Worm (Caenorhabditis elegans) whole organism, young adult: ENCODE results near the gene str-159.
A peak's percentile ranks its signal among the peaks of the same experiment; 100 is the strongest.

ENCODE experiments used
- B0261.1 ChIP-seq: sonication (generic microtip); optimal IDR thresholded peaks from 2 replicates; lab custom pipeline; 2016; ENCODE audit warnings: mild to moderate bottlenecking, missing genetic modification characterization, moderate library complexity, missing compliant biosample characterization
- C17E4.6 ChIP-seq: fragments of 200-800 bp; sonication (Bioruptor generic); IDR thresholded peaks from 2 replicates; pipeline ENCODE4 v1.3.6; 2022; ENCODE audit warnings: missing genetic modification reagents, missing genetic modification characterization, missing compliant biosample characterization
- D2030.7 ChIP-seq: fragments of 200-800 bp; sonication (Bioruptor generic); IDR thresholded peaks from 2 replicates; pipeline ENCODE4 v1.3.6; 2022; ENCODE audit warnings: missing genetic modification reagents, missing genetic modification characterization, missing compliant biosample characterization
- F10E7.11 ChIP-seq: sonication (generic microtip); optimal IDR thresholded peaks from 2 replicates; lab custom pipeline; 2017; ENCODE audit warnings: mild to moderate bottlenecking, missing genetic modification characterization, moderate library complexity, missing compliant biosample characterization
- F33H1.4 ChIP-seq: fragments of 200-800 bp; sonication (Bioruptor generic); IDR thresholded peaks from 2 replicates; pipeline ENCODE4 v1.3.6; 2022; ENCODE audit warnings: missing genetic modification reagents, missing genetic modification characterization, missing compliant biosample characterization
- F37B4.10 ChIP-seq: fragments of 200-800 bp; sonication (Bioruptor generic); IDR thresholded peaks from 2 replicates; pipeline ENCODE4 v1.3.6; 2022; ENCODE audit warnings: missing genetic modification characterization, missing compliant biosample characterization
- F39B2.1 ChIP-seq: fragments of 200-800 bp; sonication (Bioruptor generic); IDR thresholded peaks from 2 replicates; pipeline ENCODE4 v1.3.6; 2022; ENCODE audit warnings: missing genetic modification reagents, missing genetic modification characterization, missing compliant biosample characterization
- F52B5.7 ChIP-seq: sonication (generic microtip); optimal IDR thresholded peaks from 2 replicates; lab custom pipeline; 2016; ENCODE audit warnings: mild to moderate bottlenecking, missing genetic modification characterization, missing compliant biosample characterization
- F57A8.1 ChIP-seq: fragments of 200-800 bp; sonication (Bioruptor generic); optimal IDR thresholded peaks from 2 replicates; lab custom pipeline; 2018; ENCODE audit warnings: mild to moderate bottlenecking, missing genetic modification characterization, moderate library complexity, missing compliant biosample characterization
- F57C9.4 ChIP-seq: sonication (generic microtip); optimal IDR thresholded peaks from 2 replicates; lab custom pipeline; 2017; ENCODE audit warnings: mild to moderate bottlenecking, missing genetic modification characterization, missing compliant biosample characterization
- Y53G8AR.9 ChIP-seq: fragments of 200-800 bp; sonication (Bioruptor generic); conservative IDR thresholded peaks from 2 replicates; pipeline ENCODE4 v1.3.6; 2022; ENCODE audit warnings: missing genetic modification reagents, missing genetic modification characterization, missing compliant biosample characterization
- Y67H2A.10 ChIP-seq: fragments of 200-800 bp; sonication (Bioruptor generic); conservative IDR thresholded peaks from 2 replicates; pipeline ENCODE4 v1.3.6; 2022; ENCODE audit warnings: missing genetic modification reagents, missing genetic modification characterization, missing compliant biosample characterization
- aptf-2 ChIP-seq: fragments of 200-800 bp; sonication (Bioruptor generic); conservative IDR thresholded peaks from 2 replicates; pipeline ENCODE4 v1.3.6; 2022; ENCODE audit warnings: missing genetic modification reagents, missing genetic modification characterization, missing compliant biosample characterization
- aptf-3 ChIP-seq: fragments of 200-800 bp; sonication (Bioruptor generic); IDR thresholded peaks from 2 replicates; pipeline ENCODE4 v1.3.6; 2022; ENCODE audit warnings: missing genetic modification characterization, missing compliant biosample characterization
- attf-3 ChIP-seq: fragments of 200-800 bp; sonication (Bioruptor generic); conservative IDR thresholded peaks from 2 replicates; pipeline ENCODE4 v1.3.6; 2022; ENCODE audit warnings: missing genetic modification reagents, missing genetic modification characterization, missing compliant biosample characterization
- bed-2 ChIP-seq: fragments of 200-800 bp; sonication (Bioruptor generic); IDR thresholded peaks from 2 replicates; pipeline ENCODE4 v1.3.6; 2022; ENCODE audit warnings: missing genetic modification reagents, missing genetic modification characterization, missing compliant biosample characterization
- ceh-100 ChIP-seq: fragments of 200-800 bp; sonication (Bioruptor generic); IDR thresholded peaks from 2 replicates; pipeline ENCODE4 v1.3.6; 2022; ENCODE audit warnings: missing genetic modification reagents, missing genetic modification characterization, missing compliant biosample characterization
- ceh-40 ChIP-seq: fragments of 200-800 bp; sonication (Bioruptor generic); IDR thresholded peaks from 2 replicates; pipeline ENCODE4 v1.3.6; 2022; ENCODE audit warnings: missing genetic modification characterization, missing compliant biosample characterization
- ceh-79 ChIP-seq: sonication (generic microtip); optimal IDR thresholded peaks from 2 replicates; lab custom pipeline; 2017; ENCODE audit warnings: mild to moderate bottlenecking, missing genetic modification characterization, missing compliant biosample characterization
- chd-7 ChIP-seq: sonication (generic microtip); optimal IDR thresholded peaks from 2 replicates; lab custom pipeline; 2016; ENCODE audit warnings: mild to moderate bottlenecking, missing genetic modification characterization, moderate library complexity, missing compliant biosample characterization
- egl-44 ChIP-seq: fragments of 200-800 bp; sonication (Bioruptor generic); IDR thresholded peaks from 2 replicates; pipeline ENCODE4 v1.3.6; 2022; ENCODE audit warnings: missing genetic modification reagents, missing genetic modification characterization, missing compliant biosample characterization
- fkh-3 ChIP-seq: sonication (generic microtip); optimal IDR thresholded peaks from 2 replicates; lab custom pipeline; 2016; ENCODE audit warnings: mild to moderate bottlenecking, missing genetic modification characterization, missing compliant biosample characterization
- hlh-12 ChIP-seq: sonication (generic microtip); optimal IDR thresholded peaks from 2 replicates; lab custom pipeline; 2016; ENCODE audit warnings: missing genetic modification characterization, missing compliant biosample characterization
- hlh-26 ChIP-seq: fragments of 200-800 bp; sonication (Bioruptor generic); conservative IDR thresholded peaks from 2 replicates; pipeline ENCODE4 v1.3.6; 2022; ENCODE audit warnings: missing genetic modification reagents, missing genetic modification characterization, missing compliant biosample characterization
- hmg-1.2 ChIP-seq: fragments of 200-800 bp; sonication (Bioruptor generic); IDR thresholded peaks from 2 replicates; pipeline ENCODE4 v1.3.6; 2022; ENCODE audit warnings: missing genetic modification reagents, missing genetic modification characterization, missing compliant biosample characterization
- hmg-20 ChIP-seq: fragments of 200-800 bp; sonication (Bioruptor generic); IDR thresholded peaks from 2 replicates; pipeline ENCODE4 v1.3.6; 2022; ENCODE audit warnings: missing genetic modification reagents, missing genetic modification characterization, missing compliant biosample characterization
- hsf-1 ChIP-seq: fragments of 200-800 bp; sonication (Bioruptor generic); IDR thresholded peaks from 2 replicates; pipeline ENCODE4 v1.3.6; 2022; ENCODE audit warnings: missing genetic modification reagents, missing genetic modification characterization, missing compliant biosample characterization
- lag-1 ChIP-seq: fragments of 200-800 bp; sonication (Bioruptor generic); IDR thresholded peaks from 2 replicates; pipeline ENCODE4 v1.3.6; 2022; ENCODE audit warnings: missing genetic modification reagents, missing genetic modification characterization, missing compliant biosample characterization
- lin-35 ChIP-seq, 3 experiments: fragments of 150-350 bp in 2 of 3; sonication (generic microtip) in 1 of 3; optimal IDR thresholded peaks; 2 replicates each; lab custom pipeline; 2014 to 2018; ENCODE audit warnings: missing biosample characterization in 3 of 3, missing genetic modification characterization in 3 of 3, missing genetic modification reagents in 3 of 3
- lin-40 ChIP-seq: sonication (generic microtip); optimal IDR thresholded peaks from 2 replicates; lab custom pipeline; 2016; ENCODE audit warnings: missing genetic modification characterization, mild to moderate bottlenecking, missing compliant biosample characterization, missing genotype, missing genetic modification reagents
- madf-3 ChIP-seq: fragments of 200-800 bp; sonication (Bioruptor generic); IDR thresholded peaks from 2 replicates; pipeline ENCODE4 v1.3.6; 2022; ENCODE audit warnings: missing genetic modification reagents, missing genetic modification characterization, missing compliant biosample characterization
- mcd-1 ChIP-seq: fragments of 200-800 bp; sonication (Bioruptor generic); IDR thresholded peaks from 2 replicates; pipeline ENCODE4 v1.3.6; 2022; ENCODE audit warnings: missing genetic modification reagents, missing genetic modification characterization, missing compliant biosample characterization
- nfyb-1 ChIP-seq: fragments of 200-800 bp; sonication (Bioruptor generic); IDR thresholded peaks from 2 replicates; pipeline ENCODE4 v1.3.6; 2022; ENCODE audit warnings: missing genetic modification reagents, missing genetic modification characterization, missing compliant biosample characterization
- nhr-120 ChIP-seq: fragments of 200-800 bp; sonication (Bioruptor generic); IDR thresholded peaks from 2 replicates; pipeline ENCODE4 v1.3.6; 2022; ENCODE audit warnings: missing genetic modification characterization, missing compliant biosample characterization
- nhr-80 ChIP-seq: sonication (generic microtip); optimal IDR thresholded peaks from 2 replicates; lab custom pipeline; 2016; ENCODE audit warnings: missing genetic modification characterization, missing compliant biosample characterization
- pbrm-1 ChIP-seq: fragments of 200-800 bp; sonication (Bioruptor generic); IDR thresholded peaks from 2 replicates; pipeline ENCODE4 v1.3.6; 2022; ENCODE audit warnings: missing genetic modification reagents, missing genetic modification characterization, missing compliant biosample characterization
- rcor-1 ChIP-seq: fragments of 200-800 bp; sonication (Bioruptor generic); IDR thresholded peaks from 2 replicates; pipeline ENCODE4 v1.3.6; 2022; ENCODE audit warnings: missing genetic modification reagents, missing genetic modification characterization, missing compliant biosample characterization
- rec-8 ChIP-seq, 2 experiments: sonication (generic microtip); optimal IDR thresholded peaks; 2 replicates each; lab custom pipeline; 2016; ENCODE audit warnings: mild to moderate bottlenecking in 2 of 2, missing genetic modification characterization in 2 of 2, missing genetic modification reagents in 2 of 2, missing genotype in 2 of 2, missing biosample characterization in 1 of 2, missing compliant biosample characterization in 1 of 2, moderate library complexity in 1 of 2
- snpc-1.1 ChIP-seq: sonication (generic microtip); optimal IDR thresholded peaks from 2 replicates; lab custom pipeline; 2017; ENCODE audit warnings: missing genetic modification characterization, mild to moderate bottlenecking, missing compliant biosample characterization, antibody characterized with exemption, moderate library complexity, missing genotype, missing genetic modification reagents; ENCODE audit not compliant: insufficient read depth
- snpc-3.4 ChIP-seq: sonication (generic microtip); optimal IDR thresholded peaks from 2 replicates; lab custom pipeline; 2017; ENCODE audit warnings: missing genetic modification characterization, mild to moderate bottlenecking, missing compliant biosample characterization, antibody characterized with exemption, moderate library complexity, missing genotype, missing genetic modification reagents
- xnd-1 ChIP-seq: sonication (generic microtip); optimal IDR thresholded peaks from 2 replicates; lab custom pipeline; 2016; ENCODE audit warnings: missing genotype, missing genetic modification reagents, missing genetic modification characterization, missing compliant biosample characterization
- zim-3 ChIP-seq: sonication (generic microtip); optimal IDR thresholded peaks from 2 replicates; lab custom pipeline; 2017; ENCODE audit warnings: mild to moderate bottlenecking, missing genetic modification characterization, moderate library complexity, missing compliant biosample characterization
- ztf-28 ChIP-seq: fragments of 200-800 bp; sonication (Bioruptor generic); IDR thresholded peaks from 2 replicates; pipeline ENCODE4 v1.3.6; 2022; ENCODE audit warnings: missing genetic modification reagents, missing genetic modification characterization, missing compliant biosample characterization
- ztf-3 ChIP-seq: fragments of 200-800 bp; sonication (Bioruptor generic); optimal IDR thresholded peaks from 2 replicates; lab custom pipeline; 2018; ENCODE audit warnings: mild to moderate bottlenecking, missing genetic modification characterization, missing compliant biosample characterization
- ztf-6 ChIP-seq: fragments of 200-800 bp; sonication (Bioruptor generic); IDR thresholded peaks from 2 replicates; pipeline ENCODE4 v1.3.6; 2022; ENCODE audit warnings: missing genetic modification reagents, missing genetic modification characterization, missing compliant biosample characterization

Gene str-159

DNA sequence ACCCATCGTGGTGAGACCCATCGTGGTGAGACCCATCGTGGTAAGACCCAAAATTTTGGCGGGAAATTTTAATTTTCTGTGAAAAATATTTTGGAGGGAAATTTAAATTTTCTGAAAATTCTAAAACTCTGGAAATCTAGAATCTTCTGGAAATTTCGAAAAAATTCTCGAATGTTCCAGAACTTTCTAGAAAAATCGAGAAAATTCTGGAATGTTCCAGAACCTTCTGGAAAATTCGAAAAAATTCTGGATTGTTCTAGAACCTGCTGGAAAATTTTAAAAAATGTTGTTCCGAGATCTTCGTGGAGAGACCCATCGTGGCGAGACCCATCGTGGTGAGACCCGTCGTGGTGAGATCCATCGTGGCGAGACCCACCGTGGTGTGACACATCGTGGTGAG, 11.0 kb upstream of the str-159 start:
- peak; percentile 92 for TF ChIP-seq hsf-1 (GFP tag; lab: Robert Waterston, UW)

ce11 chrIV:4903961-4904360, 5.2 kb upstream of the str-159 start, which contains the start of gene str-161:
str-161 (minus strand) TSS chrIV:4904061.
- TF ChIP-seq lin-35 (GFP tag; optimal IDR thresholded peaks at IDR 0.05; lab: Kevin White, UChicago) (no peak), attf-3 (GFP tag; lab: Robert Waterston, UW) (no peak), Y67H2A.10 (no peak), F33H1.4 (GFP tag; lab: Robert Waterston, UW) (no peak), nhr-80 (tag; lab: Kevin White, UChicago) (no peak), B0261.1 (tag; lab: Kevin White, UChicago) (no peak), xnd-1 (no peak), snpc-3.4 (no peak), hlh-12 (tag; lab: Kevin White, UChicago) (no peak), C17E4.6 (no peak), nhr-120 (no peak), ceh-79 (tag; lab: Kevin White, UChicago) (no peak), lin-40 (no peak)
- TF ChIP-seq, all 124 proteins: peak for 0

ce11 chrIV:4905645-4906135, 3.4 kb upstream of the str-159 start, which contains the start of gene T08B6.4:
T08B6.4 (plus strand) TSS chrIV:4905695.
- TF ChIP-seq pbrm-1 (GFP tag; lab: Robert Waterston, UW) (no peak), ztf-3 (GFP tag; lab: Kevin White, UChicago) (no peak), aptf-3 (no peak), F10E7.11 (tag; lab: Kevin White, UChicago) (no peak), snpc-1.1 (no peak), Y53G8AR.9 (GFP tag; lab: Robert Waterston, UW) (no peak), F57A8.1 (GFP tag; lab: Kevin White, UChicago) (no peak), ztf-28 (GFP tag; lab: Robert Waterston, UW) (no peak), ztf-6 (GFP tag; lab: Robert Waterston, UW) (no peak), D2030.7 (GFP tag; lab: Robert Waterston, UW) (no peak), ceh-40 (GFP tag; lab: Robert Waterston, UW) (no peak), ceh-100 (GFP tag; lab: Robert Waterston, UW) (no peak), rec-8 (tag; optimal IDR thresholded peaks at IDR 0.05; lab: Kevin White, UChicago) (no peak), hlh-26 (GFP tag; lab: Robert Waterston, UW) (no peak), Y67H2A.10 (no peak), rcor-1 (no peak), aptf-2 (GFP tag; lab: Robert Waterston, UW) (no peak)

DNA sequence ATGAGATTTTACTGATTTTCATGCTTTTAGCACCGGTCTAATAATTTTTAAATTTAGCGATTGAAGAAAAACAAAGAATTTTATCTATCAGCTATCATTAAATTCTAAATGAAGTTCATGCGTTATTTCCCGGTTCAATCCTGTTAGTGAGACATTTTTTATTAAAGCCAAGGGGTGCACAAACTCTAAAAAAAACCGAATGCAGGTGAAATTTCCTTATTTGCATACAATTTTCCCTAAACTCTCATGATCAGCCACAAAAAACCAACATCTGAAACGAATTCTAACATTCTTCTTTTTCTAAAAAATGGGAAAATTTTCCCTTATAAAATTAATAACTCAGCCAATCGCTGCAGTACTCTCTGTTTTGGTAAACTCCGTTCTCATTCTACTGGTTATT, 4.0 kb downstream of the str-159 start, which contains the start of gene str-156:
str-156 (plus strand) TSS at position 301 of the 400 bp plus-strand sequence.
- TF ChIP-seq hmg-1.2 (GFP tag; lab: Robert Waterston, UW), result no peak
- TF ChIP-seq zim-3 (tag; lab: Kevin White, UChicago), result no peak
- TF ChIP-seq madf-3 (GFP tag; lab: Robert Waterston, UW), result no peak
- TF ChIP-seq ceh-79 (tag; lab: Kevin White, UChicago), result no peak
- no peak for TF ChIP-seq lag-1 (GFP tag; lab: Robert Waterston, UW)
- TF ChIP-seq F37B4.10 (GFP tag; lab: Robert Waterston, UW), result no peak
- TF ChIP-seq F39B2.1 (GFP tag; lab: Robert Waterston, UW), result no peak
- no peak for TF ChIP-seq chd-7
- no peak for TF ChIP-seq hmg-20
- TF ChIP-seq F52B5.7 (tag; lab: Kevin White, UChicago), result no peak
- no peak for TF ChIP-seq fkh-3 (tag; lab: Kevin White, UChicago)
- TF ChIP-seq mcd-1 (GFP tag; lab: Robert Waterston, UW), result no peak
- no peak for TF ChIP-seq bed-2 (GFP tag; lab: Robert Waterston, UW)
- no peak for TF ChIP-seq nfyb-1 (GFP tag; lab: Robert Waterston, UW)
- no peak for TF ChIP-seq Y53G8AR.9 (GFP tag; lab: Robert Waterston, UW)
- TF ChIP-seq egl-44, result no peak
- TF ChIP-seq F10E7.11 (tag; lab: Kevin White, UChicago), result no peak
- no peak for TF ChIP-seq F57C9.4 (tag; lab: Kevin White, UChicago)
- TF ChIP-seq, all 124 proteins: peak for 0
